Worm (Caenorhabditis elegans) whole organism, mixed stage, embryonic: ENCODE measurements around the gene lgc-12.

ENCODE experiments used
- M03D4.4 ChIP-seq: sonication (generic microtip); optimal IDR thresholded peaks from 2 replicates; lab custom pipeline; 2017; ENCODE audit warnings: mild to moderate bottlenecking, missing genetic modification characterization, missing compliant biosample characterization
- bed-3 ChIP-seq: fragments of 200-800 bp; sonication (Bioruptor generic); optimal IDR thresholded peaks from 3 replicates; lab custom pipeline; 2018; ENCODE audit warnings: mild to moderate bottlenecking, missing genetic modification characterization, moderate library complexity, missing compliant biosample characterization
- blmp-1 ChIP-seq: fragments of 150-350 bp; optimal IDR thresholded peaks from 2 replicates; lab custom pipeline; 2014; ENCODE audit warnings: missing biosample characterization, missing genetic modification characterization
- ceh-39 ChIP-seq: fragments of 150-350 bp; optimal IDR thresholded peaks from 2 replicates; lab custom pipeline; 2014; ENCODE audit warnings: missing biosample characterization, missing genetic modification characterization
- ceh-43 ChIP-seq: fragments of 200-800 bp; sonication (Bioruptor generic); optimal IDR thresholded peaks from 2 replicates; lab custom pipeline; 2018; ENCODE audit warnings: mild to moderate bottlenecking, missing genetic modification characterization, moderate library complexity, missing compliant biosample characterization
- ceh-83 ChIP-seq: fragments of 200-800 bp; sonication (Bioruptor generic); optimal IDR thresholded peaks from 2 replicates; lab custom pipeline; 2018; ENCODE audit warnings: mild to moderate bottlenecking, missing genetic modification characterization, missing compliant biosample characterization
- ces-1 ChIP-seq: fragments of 150-350 bp; optimal IDR thresholded peaks from 2 replicates; lab custom pipeline; 2014; ENCODE audit warnings: missing biosample characterization, missing genetic modification reagents, missing genetic modification characterization
- cnd-1 ChIP-seq: fragments of 200-800 bp; sonication (Bioruptor generic); optimal IDR thresholded peaks from 2 replicates; lab custom pipeline; 2018; ENCODE audit warnings: mild to moderate bottlenecking, missing genetic modification characterization, missing compliant biosample characterization
- drap-1 ChIP-seq: fragments of 200-800 bp; sonication (Bioruptor generic); optimal IDR thresholded peaks from 3 replicates; lab custom pipeline; 2018; ENCODE audit warnings: mild to moderate bottlenecking, missing genetic modification characterization, missing compliant biosample characterization
- elt-1 ChIP-seq: sonication (generic microtip); optimal IDR thresholded peaks from 2 replicates; lab custom pipeline; 2017; ENCODE audit warnings: missing genetic modification characterization, mild to moderate bottlenecking, missing compliant biosample characterization, antibody characterized with exemption, moderate library complexity, borderline replicate concordance; ENCODE audit not compliant: insufficient read depth
- elt-3 ChIP-seq: fragments of 150-350 bp; optimal IDR thresholded peaks from 2 replicates; lab custom pipeline; 2014; ENCODE audit warnings: missing biosample characterization, missing genetic modification characterization
- ham-2 ChIP-seq: fragments of 200-800 bp; sonication (Bioruptor generic); optimal IDR thresholded peaks from 2 replicates; lab custom pipeline; 2018; ENCODE audit warnings: mild to moderate bottlenecking, missing genetic modification characterization, missing compliant biosample characterization
- hlh-1 ChIP-seq: fragments of 150-350 bp; optimal IDR thresholded peaks from 2 replicates; lab custom pipeline; 2014; ENCODE audit warnings: missing biosample characterization, missing genetic modification reagents, missing genetic modification characterization
- lin-13 ChIP-seq: fragments of 150-350 bp; optimal IDR thresholded peaks from 2 replicates; lab custom pipeline; 2014; ENCODE audit warnings: missing biosample characterization, missing genetic modification characterization
- lin-32 ChIP-seq: fragments of 200-800 bp; sonication (Bioruptor generic); optimal IDR thresholded peaks from 2 replicates; lab custom pipeline; 2018; ENCODE audit warnings: mild to moderate bottlenecking, missing genetic modification characterization, missing compliant biosample characterization
- lsy-2 ChIP-seq: fragments of 150-350 bp; optimal IDR thresholded peaks from 2 replicates; lab custom pipeline; 2014; ENCODE audit warnings: missing biosample characterization, missing genetic modification characterization
- mab-5 ChIP-seq: fragments of 150-350 bp; optimal IDR thresholded peaks from 2 replicates; lab custom pipeline; 2014; ENCODE audit warnings: missing biosample characterization, missing genetic modification characterization
- mep-1 ChIP-seq: fragments of 150-350 bp; optimal IDR thresholded peaks from 2 replicates; lab custom pipeline; 2017; ENCODE audit warnings: missing biosample characterization, missing genetic modification reagents, missing genetic modification characterization, inconsistent platforms
- mls-2 ChIP-seq: sonication (generic microtip); optimal IDR thresholded peaks from 2 replicates; lab custom pipeline; 2016; ENCODE audit warnings: mild to moderate bottlenecking, missing genetic modification characterization, moderate library complexity, missing compliant biosample characterization
- nhr-12 ChIP-seq: fragments of 150-350 bp; optimal IDR thresholded peaks from 2 replicates; lab custom pipeline; 2014; ENCODE audit warnings: missing biosample characterization, missing genetic modification characterization
- nhr-2 ChIP-seq: fragments of 150-350 bp; optimal IDR thresholded peaks from 2 replicates; lab custom pipeline; 2014; ENCODE audit warnings: missing biosample characterization, missing genetic modification characterization
- nhr-237 ChIP-seq: fragments of 150-350 bp; optimal IDR thresholded peaks from 2 replicates; lab custom pipeline; 2014; ENCODE audit warnings: missing biosample characterization, missing genetic modification characterization
- nhr-28 ChIP-seq: fragments of 150-350 bp; optimal IDR thresholded peaks from 2 replicates; lab custom pipeline; 2014; ENCODE audit warnings: missing biosample characterization, missing genetic modification characterization
- nhr-76 ChIP-seq: sonication (generic microtip); optimal IDR thresholded peaks from 2 replicates; lab custom pipeline; 2017; ENCODE audit warnings: missing biosample characterization, missing genetic modification characterization
- pha-4 ChIP-seq: fragments of 150-350 bp; optimal IDR thresholded peaks from 2 replicates; lab custom pipeline; 2018; ENCODE audit warnings: missing biosample characterization, missing genetic modification reagents, missing genetic modification characterization
- sem-2 ChIP-seq: fragments of 200-800 bp; sonication (Bioruptor generic); optimal IDR thresholded peaks from 2 replicates; lab custom pipeline; 2018; ENCODE audit warnings: mild to moderate bottlenecking, missing genetic modification characterization, missing compliant biosample characterization
- snpc-4 ChIP-seq: fragments of 150-350 bp; optimal IDR thresholded peaks from 2 replicates; lab custom pipeline; 2014; ENCODE audit warnings: missing biosample characterization, missing genetic modification characterization
- sptf-1 ChIP-seq: sonication (generic microtip); optimal IDR thresholded peaks from 2 replicates; lab custom pipeline; 2017; ENCODE audit warnings: mild to moderate bottlenecking, missing genetic modification characterization, moderate library complexity, missing compliant biosample characterization
- tbx-8 ChIP-seq: fragments of 200-800 bp; sonication (Bioruptor generic); optimal IDR thresholded peaks from 2 replicates; lab custom pipeline; 2018; ENCODE audit warnings: mild to moderate bottlenecking, missing genetic modification characterization, moderate library complexity, missing compliant biosample characterization
- unc-120 ChIP-seq: sonication (generic microtip); optimal IDR thresholded peaks from 2 replicates; lab custom pipeline; 2017; ENCODE audit warnings: missing genetic modification characterization, missing compliant biosample characterization; ENCODE audit not compliant: poor library complexity, severe bottlenecking
- unc-39 ChIP-seq: fragments of 150-350 bp; optimal IDR thresholded peaks from 2 replicates; lab custom pipeline; 2014; ENCODE audit warnings: missing biosample characterization, missing genetic modification characterization
- unc-62 ChIP-seq: fragments of 150-350 bp; optimal IDR thresholded peaks from 2 replicates; lab custom pipeline; 2014; ENCODE audit warnings: missing biosample characterization, missing genetic modification reagents, missing genetic modification characterization
- zip-8 ChIP-seq: fragments of 150-350 bp; optimal IDR thresholded peaks from 2 replicates; lab custom pipeline; 2014; ENCODE audit warnings: missing biosample characterization, missing genetic modification characterization
- ztf-11 ChIP-seq: fragments of 150-350 bp; optimal IDR thresholded peaks from 2 replicates; lab custom pipeline; 2014; ENCODE audit warnings: missing biosample characterization, missing genetic modification characterization

lgc-12 gene

DNA sequence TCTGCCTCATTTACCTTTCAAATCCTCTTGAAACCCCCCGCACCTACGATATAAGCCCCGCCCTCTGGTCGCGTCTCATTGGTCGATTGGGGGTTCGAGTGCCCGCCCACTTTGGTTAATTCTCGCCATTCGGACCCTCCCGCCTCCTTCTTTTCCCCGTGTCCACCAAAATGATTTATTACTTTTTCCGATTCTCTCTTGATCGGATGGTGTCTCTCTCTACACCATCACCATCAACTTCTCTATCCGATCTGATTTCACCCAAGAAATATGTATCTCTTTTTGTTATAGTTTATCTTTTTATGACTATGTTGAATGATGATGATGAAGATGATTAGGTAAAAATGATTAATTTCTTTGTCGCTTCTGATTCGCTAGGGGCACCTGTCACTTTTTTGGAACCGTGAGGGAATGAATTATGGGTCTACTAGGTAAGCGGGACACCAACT, 7.3 kb upstream of the lgc-12 start:
- peak; percentile 11 for TF ChIP-seq M03D4.4 (tag; lab: Kevin White, UChicago)
- no peak for TF ChIP-seq unc-39 (tag; lab: Kevin White, UChicago)
- peak; percentile 84 for TF ChIP-seq unc-120 (tag; lab: Kevin White, UChicago)
- TF ChIP-seq zip-8 (tag; lab: Kevin White, UChicago) = no peak
- TF ChIP-seq mab-5 (tag; lab: Kevin White, UChicago) = peak; percentile 92
- TF ChIP-seq lsy-2 (tag; lab: Kevin White, UChicago) = peak; percentile 61
- TF ChIP-seq unc-62 (GFP tag; lab: Kevin White, UChicago) = peak; percentile 99
- TF ChIP-seq, all 35 proteins: peak for 5

DNA sequence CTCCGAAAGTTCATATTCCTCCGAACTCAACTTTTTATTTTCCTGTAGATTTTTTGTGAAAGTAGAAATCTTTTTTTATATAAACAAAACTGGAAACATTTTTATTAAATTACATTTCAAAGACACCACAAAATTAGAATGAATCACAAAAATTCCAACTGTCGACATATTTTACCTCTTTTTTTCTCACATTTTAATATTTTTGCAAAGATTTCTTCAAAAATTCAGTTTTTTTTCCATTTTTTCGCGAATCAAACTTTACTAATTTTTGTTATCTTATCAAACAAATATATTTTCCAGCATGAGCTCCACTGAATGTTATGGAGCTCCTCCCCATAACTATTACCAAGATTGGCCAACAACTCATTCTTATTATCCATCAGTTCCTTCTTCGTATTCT, 6.6 kb upstream of the lgc-12 start, which contains the start of gene ceh-13:
TSS of gene ceh-13 (plus strand) at position 301 of the 400 bp plus-strand sequence.
- TF ChIP-seq elt-3 (tag; lab: Kevin White, UChicago) = no peak
- no peak for TF ChIP-seq ceh-43 (GFP tag; lab: Kevin White, UChicago)
- TF ChIP-seq drap-1 = no peak
- no peak for TF ChIP-seq elt-1 (tag; lab: Kevin White, UChicago)
- TF ChIP-seq hlh-1 (tag; lab: Kevin White, UChicago) = no peak
- TF ChIP-seq nhr-2 (tag; lab: Kevin White, UChicago) = no peak
- TF ChIP-seq lsy-2 (tag; lab: Kevin White, UChicago) = no peak
- TF ChIP-seq pha-4 (tag; lab: Kevin White, UChicago) = no peak
- TF ChIP-seq mep-1 (tag; lab: Kevin White, UChicago) = no peak
- no peak for TF ChIP-seq sem-2 (GFP tag; lab: Kevin White, UChicago)
- TF ChIP-seq nhr-12 (tag; lab: Kevin White, UChicago) = no peak
- no peak for TF ChIP-seq lin-13 (tag; lab: Kevin White, UChicago)
- TF ChIP-seq zip-8 (tag; lab: Kevin White, UChicago) = no peak
- TF ChIP-seq, all 35 proteins: peak for 0

ce11 chrIII:7557930-7558470, 4.0 kb upstream of the lgc-12 start:
- TF ChIP-seq unc-62 (GFP tag; lab: Kevin White, UChicago) (no peak), nhr-237 (no peak)
- TF ChIP-seq, all 35 proteins: peak for 0

- TF ChIP-seq elt-1 (tag; lab: Kevin White, UChicago) (no peak), lin-32 (GFP tag; lab: Kevin White, UChicago) (no peak), sptf-1 (tag; lab: Kevin White, UChicago) (no peak), mep-1 (tag; lab: Kevin White, UChicago) (no peak), ceh-83 (no peak), cnd-1 (tag; lab: Kevin White, UChicago) (no peak), sem-2 (GFP tag; lab: Kevin White, UChicago) (no peak), nhr-12 (tag; lab: Kevin White, UChicago) (no peak), ceh-39 (tag; lab: Kevin White, UChicago) (no peak), snpc-4 (tag; lab: Kevin White, UChicago) (no peak), elt-3 (tag; lab: Kevin White, UChicago) (no peak), hlh-1 (tag; lab: Kevin White, UChicago) (no peak), bed-3 (no peak), zip-8 (tag; lab: Kevin White, UChicago) (no peak), unc-39 (tag; lab: Kevin White, UChicago) (no peak), lsy-2 (tag; lab: Kevin White, UChicago) (no peak), mls-2 (peak; percentile 6), unc-120 (tag; lab: Kevin White, UChicago) (no peak), ztf-11 (tag; lab: Kevin White, UChicago) (no peak), nhr-237 (no peak), tbx-8 (GFP tag; lab: Kevin White, UChicago) (no peak), ham-2 (no peak), ces-1 (GFP tag; lab: Kevin White, UChicago) (peak; percentile 85), mab-5 (tag; lab: Kevin White, UChicago) (no peak), M03D4.4 (tag; lab: Kevin White, UChicago) (no peak), nhr-2 (tag; lab: Kevin White, UChicago) (peak; percentile 67), unc-62 (GFP tag; lab: Kevin White, UChicago) (peak; percentile 68), blmp-1 (tag; lab: Kevin White, UChicago) (no peak), nhr-76 (tag; lab: Kevin White, UChicago) (no peak), nhr-28 (tag; lab: Kevin White, UChicago) (no peak)
- TF ChIP-seq, all 35 proteins: peak for 4
Measured at ce11 chrIII:7558658-7559057, 3.3 kb upstream of the lgc-12 start.
